Fruit fly (Drosophila melanogaster) whole organism: ENCODE data around the gene CG12784.

ENCODE experiments used
- EcR ChIP-seq, 2 experiments: fragments of >200 bp; optimal IDR thresholded peaks; 2 replicates each; lab custom pipeline; 2017; ENCODE audit warnings: missing biosample characterization in 2 of 2, missing genetic modification characterization in 2 of 2, missing genetic modification reagents in 2 of 2
- pan ChIP-seq: fragments of >200 bp; optimal IDR thresholded peaks from 2 replicates; lab custom pipeline; 2017
- psq ChIP-seq: fragments of >200 bp; optimal IDR thresholded peaks from 2 replicates; lab custom pipeline; 2017

- no peak for TF ChIP-seq psq (lab: Kevin White, UChicago)
- TF ChIP-seq EcR (GFP tag; optimal IDR thresholded peaks at IDR 0.05; lab: Kevin White, UChicago), result no peak
- no peak for TF ChIP-seq pan
Observed at dm6 chr3R:15810369-15810768, 47.5 kb downstream of the CG12784 start.
